Fruit fly (Drosophila melanogaster): ENCODE results near the gene Grl36b.
A peak's percentile ranks its signal among the peaks of the same experiment; 100 is the strongest.

The Grl36b gene

dm6 chr2L:18145253-18145652 lies 19.7 kb upstream of the Grl36b start (continued):
- TF ChIP-seq Usf (GFP tag; optimal IDR thresholded peaks at IDR 0.05) (peak; percentile 89), Elba2 (GFP tag; optimal IDR thresholded peaks at IDR 0.05) (peak; percentile 76), B-H1 (GFP tag; IDR thresholded peaks at IDR 0.05) (peak; percentile 39; the same call in 1 of the 3 replicates), CG4404 (GFP tag; IDR thresholded peaks at IDR 0.05) (peak; percentile 98), CG6254 (GFP tag; optimal IDR thresholded peaks at IDR 0.05) (peak; percentile 75), vfl (GFP tag; optimal IDR thresholded peaks at IDR 0.05) (peak; percentile 82), CG11085 (GFP tag; IDR thresholded peaks at IDR 0.05) (no peak; the same call in 1 of the 2 replicates), unpg (GFP tag; optimal IDR thresholded peaks at IDR 0.05) (peak; percentile 85), Abd-B (GFP tag; optimal IDR thresholded peaks at IDR 0.05) (peak; percentile 77), luna (GFP tag; optimal IDR thresholded peaks at IDR 0.05) (no peak), danr (GFP tag; IDR thresholded peaks at IDR 0.05) (peak; percentile 51; the same call in 1 of the 2 replicates), CG11504 (tag; optimal IDR thresholded peaks at IDR 0.05) (peak; percentile 84), Hey (tag; optimal IDR thresholded peaks at IDR 0.05) (no peak), CG7963 (GFP tag; IDR thresholded peaks at IDR 0.05; ENCODE audit: partially characterized antibody) (no peak), CG1792 (GFP tag; optimal IDR thresholded peaks at IDR 0.05) (peak; percentile 64), Sin3A (optimal IDR thresholded peaks at IDR 0.05) (no peak), trem (tag; optimal IDR thresholded peaks at IDR 0.05) (peak; percentile 84), CG4854 (GFP tag; optimal IDR thresholded peaks at IDR 0.05) (peak; percentile 82), CG14050 (GFP tag; IDR thresholded peaks at IDR 0.05) (peak; percentile 63), CG18476 (GFP tag; optimal IDR thresholded peaks at IDR 0.05) (peak; percentile 78), sens (GFP tag) (peak; percentile 98), Sox100B (GFP tag; optimal IDR thresholded peaks at IDR 0.05) (peak; percentile 65), CG5953 (GFP tag; IDR thresholded peaks at IDR 0.05) (peak; percentile 51; the same call in 1 of the 2 replicates), CG12071 (GFP tag; optimal IDR thresholded peaks at IDR 0.05) (no peak), btn (GFP tag; optimal IDR thresholded peaks at IDR 0.05) (peak; percentile 56), org-1 (GFP tag; optimal IDR thresholded peaks at IDR 0.05) (peak; percentile 83), Mes4 (GFP tag; optimal IDR thresholded peaks at IDR 0.05) (peak; percentile 76), nom (GFP tag; optimal IDR thresholded peaks at IDR 0.05) (peak; percentile 82), CG12299 (tag; optimal IDR thresholded peaks at IDR 0.05) (peak; percentile 22), phol (tag; optimal IDR thresholded peaks at IDR 0.05) (peak; percentile 89), gro (GFP tag; optimal IDR thresholded peaks at IDR 0.05) (peak; percentile 44), ash1 (GFP tag; optimal IDR thresholded peaks at IDR 0.05) (peak; percentile 53), ind (GFP tag; optimal IDR thresholded peaks at IDR 0.05) (peak; percentile 77), CG13775 (GFP tag; optimal IDR thresholded peaks at IDR 0.05) (peak; percentile 89), emc (GFP tag; optimal IDR thresholded peaks at IDR 0.05) (peak; percentile 58), CG4282 (GFP tag; optimal IDR thresholded peaks at IDR 0.05) (peak; percentile 17), CG1603 (tag; optimal IDR thresholded peaks at IDR 0.05) (peak; percentile 89), ATbp (GFP tag; optimal IDR thresholded peaks at IDR 0.05) (peak; percentile 41), H15 (GFP tag; IDR thresholded peaks at IDR 0.05) (peak; percentile 66; the same call in 2 of the 3 replicates), CG3995 (GFP tag; optimal IDR thresholded peaks at IDR 0.05) (no peak), Neu2 (GFP tag; optimal IDR thresholded peaks at IDR 0.05; ENCODE audit: borderline replicate concordance) (peak; percentile 73), Stat92E (GFP tag; optimal IDR thresholded peaks at IDR 0.05) (peak in 1 of 3 experiments; percentile 86), Bgb (GFP tag; IDR thresholded peaks at IDR 0.05; ENCODE audit: partially characterized antibody) (no peak), tna (GFP tag; IDR thresholded peaks at IDR 0.05; ENCODE audit: partially characterized antibody) (no peak), Dip3 (GFP tag; optimal IDR thresholded peaks at IDR 0.05) (peak; percentile 73), gcm (GFP tag; optimal IDR thresholded peaks at IDR 0.05) (peak; percentile 92), fd3F (GFP tag; optimal IDR thresholded peaks at IDR 0.05) (peak; percentile 34), CG1529 (GFP tag; optimal IDR thresholded peaks at IDR 0.05) (peak; percentile 69), rib (GFP tag; IDR thresholded peaks at IDR 0.05) (peak; percentile 58), grn (GFP tag; optimal IDR thresholded peaks at IDR 0.05) (peak; percentile 53), Camta (GFP tag; optimal IDR thresholded peaks at IDR 0.05) (peak; percentile 87)
